Worm (Caenorhabditis elegans) whole organism, L3 larva: Measurements from ENCODE around the gene drap-1.

Experiments used
- ZK546.5 ChIP-seq: sonication (generic microtip); optimal IDR thresholded peaks from 2 replicates; lab custom pipeline; 2017; ENCODE audit warnings: missing biosample characterization, missing genetic modification characterization
- ama-1 ChIP-seq: fragments of 150-350 bp; optimal IDR thresholded peaks from 2 replicates; lab custom pipeline; 2018
- ceh-28 ChIP-seq: fragments of 150-350 bp; optimal IDR thresholded peaks from 2 replicates; lab custom pipeline; 2014; ENCODE audit warnings: missing biosample characterization, missing genetic modification reagents, missing genetic modification characterization
- ceh-9 ChIP-seq: sonication (generic microtip); optimal IDR thresholded peaks from 2 replicates; lab custom pipeline; 2018; ENCODE audit warnings: missing biosample characterization, missing genetic modification characterization
- daf-12 ChIP-seq: fragments of 150-350 bp; optimal IDR thresholded peaks from 2 replicates; lab custom pipeline; 2014; ENCODE audit warnings: missing biosample characterization, missing genetic modification reagents, missing genetic modification characterization
- egl-5 ChIP-seq: fragments of 150-350 bp; optimal IDR thresholded peaks from 2 replicates; lab custom pipeline; 2017; ENCODE audit warnings: missing biosample characterization, missing genetic modification reagents, missing genetic modification characterization, inconsistent platforms
- elt-1 ChIP-seq: fragments of 150-350 bp; optimal IDR thresholded peaks from 2 replicates; lab custom pipeline; 2014; ENCODE audit warnings: missing biosample characterization, missing genetic modification characterization
- elt-2 ChIP-seq: sonication (generic microtip); optimal IDR thresholded peaks from 2 replicates; lab custom pipeline; 2016; ENCODE audit warnings: missing genetic modification reagents, mild to moderate bottlenecking, missing genetic modification characterization, missing compliant biosample characterization
- eor-1 ChIP-seq, 2 experiments: fragments of 150-350 bp; optimal IDR thresholded peaks; 2 replicates each; lab custom pipeline; 2014 to 2018; ENCODE audit warnings: missing biosample characterization in 2 of 2, missing genetic modification characterization in 2 of 2
- hmg-11 ChIP-seq: sonication (generic microtip); optimal IDR thresholded peaks from 2 replicates; lab custom pipeline; 2016; ENCODE audit warnings: missing genetic modification characterization, missing compliant biosample characterization
- jun-1 ChIP-seq: fragments of 150-350 bp; optimal IDR thresholded peaks from 2 replicates; lab custom pipeline; 2014; ENCODE audit warnings: missing biosample characterization, missing genetic modification reagents, missing genetic modification characterization
- lin-15B ChIP-seq: fragments of 150-350 bp; optimal IDR thresholded peaks from 2 replicates; lab custom pipeline; 2014; ENCODE audit warnings: missing biosample characterization, missing genetic modification characterization
- lin-39 ChIP-seq: fragments of 150-350 bp; optimal IDR thresholded peaks from 2 replicates; lab custom pipeline; 2018; ENCODE audit warnings: missing biosample characterization, missing genetic modification reagents, missing genetic modification characterization
- lsy-12 ChIP-seq: sonication (generic microtip); optimal IDR thresholded peaks from 2 replicates; lab custom pipeline; 2016; ENCODE audit warnings: mild to moderate bottlenecking, missing genetic modification characterization, missing compliant biosample characterization
- mdl-1 ChIP-seq: fragments of 150-350 bp; optimal IDR thresholded peaks from 2 replicates; lab custom pipeline; 2014; ENCODE audit warnings: missing biosample characterization, missing genetic modification characterization
- nfya-1 ChIP-seq: sonication (generic microtip); optimal IDR thresholded peaks from 2 replicates; lab custom pipeline; 2017; ENCODE audit warnings: missing genetic modification characterization, mild to moderate bottlenecking, missing compliant biosample characterization, antibody characterized with exemption, moderate library complexity; ENCODE audit not compliant: insufficient read depth
- nhr-237 ChIP-seq: fragments of 150-350 bp; optimal IDR thresholded peaks from 2 replicates; lab custom pipeline; 2014; ENCODE audit warnings: missing biosample characterization, missing genetic modification characterization
- nhr-25 ChIP-seq: sonication (generic microtip); optimal IDR thresholded peaks from 2 replicates; lab custom pipeline; 2017; ENCODE audit warnings: missing biosample characterization, missing genetic modification characterization
- nhr-67 ChIP-seq: fragments of 150-350 bp; optimal IDR thresholded peaks from 2 replicates; lab custom pipeline; 2014; ENCODE audit warnings: missing biosample characterization, missing genetic modification characterization
- nhr-76 ChIP-seq: fragments of 150-350 bp; sonication (generic microtip); optimal IDR thresholded peaks from 5 replicates; lab custom pipeline; 2014; ENCODE audit warnings: missing biosample characterization, missing genetic modification characterization
- nhr-77 ChIP-seq: fragments of 150-350 bp; optimal IDR thresholded peaks from 2 replicates; lab custom pipeline; 2014; ENCODE audit warnings: missing biosample characterization, missing genetic modification characterization
- pha-4 ChIP-seq: fragments of 150-350 bp; optimal IDR thresholded peaks from 2 replicates; lab custom pipeline; 2014; ENCODE audit warnings: missing biosample characterization, missing genetic modification reagents, missing genetic modification characterization
- pqm-1 ChIP-seq: fragments of 150-350 bp; optimal IDR thresholded peaks from 2 replicates; lab custom pipeline; 2017; ENCODE audit warnings: missing biosample characterization, missing genetic modification characterization, inconsistent platforms
- skn-1 ChIP-seq: fragments of 150-350 bp; optimal IDR thresholded peaks from 2 replicates; lab custom pipeline; 2014; ENCODE audit warnings: missing biosample characterization, missing genetic modification characterization
- snpc-4 ChIP-seq: fragments of 150-350 bp; optimal IDR thresholded peaks from 2 replicates; lab custom pipeline; 2014; ENCODE audit warnings: missing biosample characterization, missing genetic modification characterization
- unc-39 ChIP-seq: sonication (generic microtip); optimal IDR thresholded peaks from 4 replicates; lab custom pipeline; 2017; ENCODE audit warnings: missing biosample characterization, missing genetic modification characterization
- unc-62 ChIP-seq: fragments of 150-350 bp; sonication (generic microtip); optimal IDR thresholded peaks from 4 replicates; lab custom pipeline; 2014; ENCODE audit warnings: missing biosample characterization, missing genetic modification reagents, missing genetic modification characterization
- ztf-4 ChIP-seq: fragments of 150-350 bp; optimal IDR thresholded peaks from 2 replicates; lab custom pipeline; 2014; ENCODE audit warnings: missing biosample characterization, missing genetic modification characterization

The drap-1 gene

DNA sequence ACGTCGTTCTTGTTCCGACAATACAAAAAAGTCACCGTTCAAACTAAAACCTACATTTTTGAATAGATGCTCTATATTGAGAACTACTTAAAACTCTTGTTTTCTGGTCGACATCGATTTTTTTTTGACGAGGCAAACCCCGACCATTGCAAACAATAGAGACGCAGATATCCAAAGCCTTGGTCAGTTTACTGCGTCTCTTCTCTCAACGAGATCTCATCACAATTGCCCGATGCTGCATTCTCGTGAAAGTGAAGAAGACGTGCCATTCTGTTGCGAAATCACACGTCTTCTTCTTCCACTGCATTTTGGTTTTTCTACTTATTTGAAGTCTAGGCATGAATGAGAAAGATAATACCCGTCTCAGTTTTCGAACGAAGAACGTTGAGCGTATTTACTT is 25.5 kb upstream of the drap-1 start:
- peak; percentile 24 for TF ChIP-seq ama-1 (lab: Kevin White, UChicago)
- TF ChIP-seq pha-4 (tag; lab: Kevin White, UChicago) = peak; percentile 48
- TF ChIP-seq skn-1 (tag; lab: Kevin White, UChicago) = peak; percentile 62
- TF ChIP-seq lin-39 (tag; lab: Kevin White, UChicago) = peak; percentile 80
- no peak for TF ChIP-seq nhr-77 (tag; lab: Kevin White, UChicago)
- no peak for TF ChIP-seq nhr-76
- peak; percentile 32 for TF ChIP-seq lin-15B (tag; lab: Kevin White, UChicago)
- no peak for TF ChIP-seq eor-1 (tag; optimal IDR thresholded peaks at IDR 0.05; lab: Kevin White, UChicago)
- no peak for TF ChIP-seq nhr-237
- peak; percentile 65 for TF ChIP-seq nhr-25 (tag; lab: Kevin White, UChicago)
- TF ChIP-seq ZK546.5 = no peak
- peak; percentile 64 for TF ChIP-seq nfya-1 (tag; lab: Kevin White, UChicago)
- TF ChIP-seq egl-5 (tag; lab: Kevin White, UChicago) = peak; percentile 59
- TF ChIP-seq ceh-28 (tag; lab: Kevin White, UChicago) = peak; percentile 70
- peak; percentile 7 for TF ChIP-seq snpc-4 (tag; lab: Kevin White, UChicago)
- TF ChIP-seq hmg-11 (tag; lab: Kevin White, UChicago) = peak; percentile 52
- TF ChIP-seq elt-1 (tag; lab: Kevin White, UChicago) = peak; percentile 13

DNA sequence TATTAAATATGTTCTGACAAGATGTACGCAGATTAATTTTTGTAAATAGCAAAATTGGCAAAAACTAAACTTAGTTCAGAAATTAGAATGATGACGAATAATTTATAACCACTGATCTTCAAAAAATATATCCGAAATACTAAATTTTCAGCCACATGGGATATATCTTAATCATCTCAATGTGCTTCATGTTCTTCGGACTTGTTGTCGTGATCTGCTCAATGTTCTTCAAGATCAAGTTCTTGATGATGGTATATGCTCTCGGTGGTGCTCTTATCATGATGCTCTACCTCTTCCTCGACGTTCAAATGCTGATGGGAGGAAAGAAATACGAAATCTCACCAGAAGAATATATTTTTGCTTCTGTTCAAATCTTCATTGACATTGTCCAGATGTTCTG is 23.3 kb upstream of the drap-1 start:
- TF ChIP-seq ceh-9 (tag; lab: Kevin White, UChicago) (no peak), mdl-1 (tag; lab: Kevin White, UChicago) (no peak), nhr-77 (tag; lab: Kevin White, UChicago) (no peak), snpc-4 (tag; lab: Kevin White, UChicago) (no peak), jun-1 (tag; lab: Kevin White, UChicago) (no peak)
- TF ChIP-seq, all 47 proteins: peak for 0

DNA sequence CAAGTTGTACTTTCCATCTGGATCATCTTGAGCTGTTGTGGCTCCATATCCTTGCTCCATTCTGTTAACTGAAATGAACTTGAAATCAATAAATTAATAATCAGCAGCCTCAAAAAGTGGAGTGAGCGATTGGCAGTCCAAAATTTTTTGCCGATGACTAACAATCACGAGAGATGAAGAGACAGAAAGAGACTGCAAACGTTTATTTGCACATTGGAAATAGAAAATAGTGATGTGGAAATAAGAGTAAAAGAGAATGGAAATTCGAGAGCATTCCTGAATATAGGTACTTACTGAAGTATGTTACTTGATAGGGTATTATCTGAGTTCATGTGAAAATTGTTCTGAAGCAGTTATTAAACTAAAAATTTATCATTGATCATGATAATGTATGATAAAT is 20.2 kb upstream of the drap-1 start, which contains the start of gene tag-120:
Gene tag-120, minus strand, starts transcription at position 68 of the 400 bp plus-strand sequence.
- TF ChIP-seq lsy-12 (tag; lab: Kevin White, UChicago) = no peak
- peak; percentile 61 for TF ChIP-seq pha-4 (tag; lab: Kevin White, UChicago)
- no peak for TF ChIP-seq ztf-4 (tag; lab: Kevin White, UChicago)
- TF ChIP-seq skn-1 (tag; lab: Kevin White, UChicago) = no peak
- no peak for TF ChIP-seq unc-62
- TF ChIP-seq elt-2 (tag; lab: Kevin White, UChicago) = peak; percentile 32
- peak; percentile 19 for TF ChIP-seq pqm-1 (tag; lab: Kevin White, UChicago)

DNA sequence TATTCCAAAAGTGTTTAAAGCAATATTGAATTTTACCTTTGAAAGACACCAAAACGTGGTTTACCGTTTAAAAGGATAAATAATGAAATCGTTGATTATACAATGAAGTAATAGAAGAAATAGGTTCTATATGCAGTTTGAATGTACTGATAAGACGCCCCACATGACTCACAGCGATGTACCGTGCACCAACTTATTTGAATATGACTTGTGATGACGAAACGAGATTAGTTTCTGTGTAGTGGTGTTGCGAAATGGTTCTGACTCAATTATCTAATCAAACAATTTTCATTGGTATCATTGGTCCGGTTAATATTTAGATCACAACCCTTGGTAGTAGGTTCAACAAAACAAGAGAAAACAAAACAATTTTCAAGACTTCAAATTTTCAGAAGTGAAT is 18.7 kb upstream of the drap-1 start:
- TF ChIP-seq ceh-28 (tag; lab: Kevin White, UChicago) (no peak), nhr-67 (tag; lab: Kevin White, UChicago) (no peak), pqm-1 (tag; lab: Kevin White, UChicago) (peak; percentile 79), elt-1 (tag; lab: Kevin White, UChicago) (no peak), elt-2 (tag; lab: Kevin White, UChicago) (peak; percentile 71), egl-5 (tag; lab: Kevin White, UChicago) (no peak), daf-12 (tag; lab: Kevin White, UChicago) (no peak), unc-39 (no peak), snpc-4 (tag; lab: Kevin White, UChicago) (no peak), ztf-4 (tag; lab: Kevin White, UChicago) (no peak), pha-4 (tag; lab: Kevin White, UChicago) (peak; percentile 15), unc-62 (no peak), nhr-237 (no peak)

DNA sequence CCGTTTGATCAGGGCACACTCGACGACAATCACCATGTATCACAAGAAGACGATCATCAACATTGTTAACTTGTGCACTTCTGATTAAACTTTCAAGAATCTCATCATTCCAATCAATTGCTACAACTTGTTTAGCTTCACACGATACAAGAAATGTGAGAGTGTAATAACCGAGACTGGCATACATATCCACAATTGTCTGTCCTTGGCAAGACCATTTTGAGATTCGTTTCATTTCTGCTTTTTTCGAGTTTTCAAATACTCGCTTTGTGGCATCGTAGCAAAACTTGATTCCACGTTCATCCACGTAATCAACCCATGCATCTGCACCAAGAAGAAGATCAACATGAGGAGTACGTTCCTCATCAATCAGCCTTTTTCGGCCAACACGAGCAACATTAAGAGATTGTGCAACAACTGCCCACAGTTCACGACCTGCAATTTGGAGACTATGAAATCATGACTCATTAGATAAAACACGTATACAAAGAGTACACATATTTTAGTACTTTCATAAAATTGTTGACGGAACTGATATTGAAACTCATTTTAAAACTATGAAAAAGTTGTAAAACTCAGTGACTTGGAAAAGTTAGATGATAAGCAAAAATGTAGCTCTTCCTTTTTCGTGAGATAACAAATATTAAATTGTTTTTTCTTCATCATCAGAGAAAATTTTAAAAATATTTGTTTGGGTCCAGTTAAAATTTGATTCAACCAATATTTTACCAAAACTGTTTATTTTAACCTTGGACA is 17.3 kb upstream of the drap-1 start:
- peak; percentile 32 for TF ChIP-seq pqm-1 (tag; lab: Kevin White, UChicago)
- TF ChIP-seq unc-62 = no peak
- TF ChIP-seq nhr-76 = no peak
- peak; percentile 39 for TF ChIP-seq jun-1 (tag; lab: Kevin White, UChicago)
- TF ChIP-seq elt-2 (tag; lab: Kevin White, UChicago) = peak; percentile 59

DNA sequence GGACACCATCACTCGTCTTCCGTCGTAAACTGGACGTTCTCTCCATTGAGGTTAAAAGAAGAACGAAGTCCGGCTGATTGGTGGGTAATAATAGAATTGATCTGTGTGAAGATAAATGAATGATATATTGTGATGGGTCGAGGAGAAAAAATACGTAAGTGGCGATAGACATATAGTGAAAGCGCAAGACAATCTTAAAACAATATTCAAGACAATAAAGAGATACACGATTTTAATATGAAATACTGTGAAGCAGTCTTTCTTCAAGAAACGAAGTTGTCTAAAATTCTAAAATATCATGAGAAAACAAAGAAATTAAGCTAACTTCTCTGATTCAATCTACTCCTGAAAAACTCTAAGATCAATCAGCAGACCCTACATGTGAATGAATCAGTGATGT is 16.4 kb upstream of the drap-1 start, which contains the start of gene F40F9.10:
Gene F40F9.10, minus strand, starts transcription at position 101 of the 400 bp plus-strand sequence.
- TF ChIP-seq ama-1 (lab: Kevin White, UChicago) = no peak
